Worm (Caenorhabditis elegans): ENCODE measurements around the gene bath-45.
"Not testable (repeated sequence)": the region's sequence is repeated elsewhere in the genome, so short reads cannot be mapped to it uniquely, and the experiment has no call there.

bath-45 gene

ce11 chrII:13122720-13123119, at the start of gene bath-45:
Gene bath-45 (plus strand): TSS chrII:13123020.
- TF ChIP-seq tra-4 (tag; optimal IDR thresholded peaks at IDR 0.05): no peak
- TF ChIP-seq F13C5.2 (tag; optimal IDR thresholded peaks at IDR 0.05): no peak
- no peak for TF ChIP-seq tbx-11 (GFP tag; IDR thresholded peaks at IDR 0.05)
- no peak for TF ChIP-seq flt-1 (GFP tag; IDR thresholded peaks at IDR 0.05)
- no peak for TF ChIP-seq hmbx-1 (tag; optimal IDR thresholded peaks at IDR 0.05)

ce11 chrII:13073102-13073501, 49.7 kb upstream of the bath-45 start, which contains the start of gene F42G4.5:
Gene F42G4.5 (plus strand): TSS chrII:13073480.
- TF ChIP-seq scrt-1 (GFP tag; IDR thresholded peaks at IDR 0.05): no peak
- TF ChIP-seq tra-4 (tag; optimal IDR thresholded peaks at IDR 0.05): no peak
- no peak for TF ChIP-seq F13C5.2 (tag; optimal IDR thresholded peaks at IDR 0.05)
- TF ChIP-seq hmg-4 (GFP tag; optimal IDR thresholded peaks at IDR 0.05): no peak
- no peak for TF ChIP-seq tbx-11 (GFP tag; IDR thresholded peaks at IDR 0.05)
- TF ChIP-seq hmbx-1 (tag; optimal IDR thresholded peaks at IDR 0.05): no peak
- TF ChIP-seq ama-1 (optimal IDR thresholded peaks at IDR 0.05): no peak
- TF ChIP-seq ceh-13 (GFP tag; optimal IDR thresholded peaks at IDR 0.05): no peak
- TF ChIP-seq flt-1 (GFP tag; IDR thresholded peaks at IDR 0.05): no peak

ce11 chrII:13073742-13074141, 49.1 kb upstream of the bath-45 start:
- TF ChIP-seq tbx-37 (GFP tag; conservative IDR thresholded peaks at IDR 0.05) (no peak), hnd-1 (tag; optimal IDR thresholded peaks at IDR 0.05) (no peak), aly-1 (tag; optimal IDR thresholded peaks at IDR 0.05) (no peak), sea-1 (GFP tag; conservative IDR thresholded peaks at IDR 0.05) (no peak), tbx-11 (GFP tag; IDR thresholded peaks at IDR 0.05) (no peak), flt-1 (GFP tag; IDR thresholded peaks at IDR 0.05) (no peak), ceh-36 (tag; optimal IDR thresholded peaks at IDR 0.05) (no peak), ets-7 (tag; optimal IDR thresholded peaks at IDR 0.05) (no peak), pes-1 (GFP tag; IDR thresholded peaks at IDR 0.05) (no peak), ceh-13 (GFP tag; optimal IDR thresholded peaks at IDR 0.05) (no peak), B0310.2 (tag; optimal IDR thresholded peaks at IDR 0.05) (no peak), hmg-4 (GFP tag; optimal IDR thresholded peaks at IDR 0.05) (no peak)

ce11 chrII:13076301-13076916, 46.4 kb upstream of the bath-45 start:
- TF ChIP-seq hnd-1 (tag; optimal IDR thresholded peaks at IDR 0.05): no peak
- no peak for TF ChIP-seq ama-1 (optimal IDR thresholded peaks at IDR 0.05)
- no peak for TF ChIP-seq pes-1 (GFP tag; IDR thresholded peaks at IDR 0.05)
- no peak for TF ChIP-seq ets-7 (tag; optimal IDR thresholded peaks at IDR 0.05)
- no peak for TF ChIP-seq tbx-37 (GFP tag; conservative IDR thresholded peaks at IDR 0.05)

- TF ChIP-seq ceh-36 (tag; optimal IDR thresholded peaks at IDR 0.05) (no peak), aly-1 (tag; optimal IDR thresholded peaks at IDR 0.05) (no peak), F13C5.2 (tag; optimal IDR thresholded peaks at IDR 0.05) (no peak), sea-1 (GFP tag; conservative IDR thresholded peaks at IDR 0.05) (no peak), hmg-4 (GFP tag; optimal IDR thresholded peaks at IDR 0.05) (no peak), ceh-13 (GFP tag; optimal IDR thresholded peaks at IDR 0.05) (no peak), tbx-37 (GFP tag; conservative IDR thresholded peaks at IDR 0.05) (no peak), tbx-11 (GFP tag; IDR thresholded peaks at IDR 0.05) (no peak), hmbx-1 (tag; optimal IDR thresholded peaks at IDR 0.05) (no peak), ets-7 (tag; optimal IDR thresholded peaks at IDR 0.05) (no peak), hnd-1 (tag; optimal IDR thresholded peaks at IDR 0.05) (no peak)
These were observed 45.1 kb upstream of the bath-45 start for ce11 chrII:13077746-13078145.

ce11 chrII:13078848-13079428, 43.9 kb upstream of the bath-45 start, which contains the start of gene F42G4.6:
Gene F42G4.6 (plus strand): TSS chrII:13079378.
- no peak for TF ChIP-seq flt-1 (GFP tag; IDR thresholded peaks at IDR 0.05)

ce11 chrII:13080607-13081006, 42.2 kb upstream of the bath-45 start, which contains the start of gene Y81G3A.2:
Gene Y81G3A.2 (plus strand): TSS chrII:13080907.
- TF ChIP-seq ama-1 (optimal IDR thresholded peaks at IDR 0.05); ceh-13 (GFP tag; optimal IDR thresholded peaks at IDR 0.05); ceh-36 (tag; optimal IDR thresholded peaks at IDR 0.05): not testable (repeated sequence)

- not testable (repeated sequence) for TF ChIP-seq ceh-36 (tag; optimal IDR thresholded peaks at IDR 0.05); tra-4 (tag; optimal IDR thresholded peaks at IDR 0.05); sea-1 (GFP tag; conservative IDR thresholded peaks at IDR 0.05)
These were observed 40.4 kb upstream of the bath-45 start, which contains the start of gene Y81G3A.6 for ce11 chrII:13082403-13082802. Gene Y81G3A.6 (minus strand): TSS chrII:13082503.

ce11 chrII:13083752-13084214, 39.0 kb upstream of the bath-45 start, which contains the start of the genes Y81G3A.1 and gcn-2:
Gene Y81G3A.1 (minus strand): TSS chrII:13083926.
Gene gcn-2 (plus strand): TSS chrII:13084164.
- TF ChIP-seq F13C5.2 (tag; optimal IDR thresholded peaks at IDR 0.05): peak; percentile 38
- TF ChIP-seq ceh-13 (GFP tag; optimal IDR thresholded peaks at IDR 0.05): no peak
